Fruit fly (Drosophila melanogaster): Measurements from ENCODE around the gene CG1503.
A peak's percentile ranks its signal among the peaks of the same experiment; 100 is the strongest.

CG1503 gene

dm6 chrX:21124176-21124575 lies 18.0 kb upstream of the CG1503 start (continued):
- no peak for TF ChIP-seq h (optimal IDR thresholded peaks at IDR 0.05)
- peak; percentile 41 for TF ChIP-seq CG3407 (GFP tag; optimal IDR thresholded peaks at IDR 0.05)
- TF ChIP-seq CG3281 (GFP tag; optimal IDR thresholded peaks at IDR 0.05), result peak; percentile 66
- TF ChIP-seq CG16815 (GFP tag; optimal IDR thresholded peaks at IDR 0.05), result peak; percentile 40
- no peak for TF ChIP-seq CG6683 (GFP tag; optimal IDR thresholded peaks at IDR 0.05)
- peak; percentile 70 for TF ChIP-seq CG9727 (GFP tag; optimal IDR thresholded peaks at IDR 0.05)
- TF ChIP-seq H2.0 (GFP tag; IDR thresholded peaks at IDR 0.05), result peak; percentile 68
- peak; percentile 39 for TF ChIP-seq CG1529 (GFP tag; optimal IDR thresholded peaks at IDR 0.05)
- TF ChIP-seq Scr (GFP tag; IDR thresholded peaks at IDR 0.05; ENCODE audit: partially characterized antibody), result no peak
- peak; percentile 30 for TF ChIP-seq CG2116 (GFP tag; optimal IDR thresholded peaks at IDR 0.05)
- TF ChIP-seq CHES-1-like (GFP tag; optimal IDR thresholded peaks at IDR 0.05), result no peak
- peak; percentile 73 for TF ChIP-seq Ptx1 (GFP tag; IDR thresholded peaks at IDR 0.05)
- TF ChIP-seq odd (GFP tag; optimal IDR thresholded peaks at IDR 0.05), result peak; percentile 53
- peak; percentile 13 for TF ChIP-seq Hmx (GFP tag; optimal IDR thresholded peaks at IDR 0.05)
- peak; percentile 20 for TF ChIP-seq CG5245 (GFP tag; optimal IDR thresholded peaks at IDR 0.05)
- no peak for TF ChIP-seq chm (GFP tag; IDR thresholded peaks at IDR 0.05)
- TF ChIP-seq Xbp1 (GFP tag; optimal IDR thresholded peaks at IDR 0.05), result peak; percentile 73
- TF ChIP-seq CG12769 (tag; optimal IDR thresholded peaks at IDR 0.05), result peak; percentile 72
- TF ChIP-seq CG30403 (GFP tag; optimal IDR thresholded peaks at IDR 0.05), result peak; percentile 76
- TF ChIP-seq HLH4C (GFP tag; IDR thresholded peaks at IDR 0.05; ENCODE audit: partially characterized antibody), result no peak
- TF ChIP-seq inv (GFP tag; IDR thresholded peaks at IDR 0.05; ENCODE audit: partially characterized antibody), result no peak
- TF ChIP-seq gce (GFP tag; IDR thresholded peaks at IDR 0.05), result peak; percentile 51; the same call in 1 of the 3 replicates
- TF ChIP-seq wdn (GFP tag; IDR thresholded peaks at IDR 0.05), result peak; percentile 53; the same call in 1 of the 2 replicates
- TF ChIP-seq CG33213 (GFP tag; optimal IDR thresholded peaks at IDR 0.05), result no peak
- TF ChIP-seq jumu (GFP tag; optimal IDR thresholded peaks at IDR 0.05), result peak; percentile 26
- TF ChIP-seq wor (GFP tag; IDR thresholded peaks at IDR 0.05), result peak; percentile 65
- TF ChIP-seq Myb (GFP tag; optimal IDR thresholded peaks at IDR 0.05), result no peak
- TF ChIP-seq CG12299 (tag; optimal IDR thresholded peaks at IDR 0.05), result peak; percentile 43
- peak; percentile 81 for TF ChIP-seq CoRest (tag; optimal IDR thresholded peaks at IDR 0.05)
- TF ChIP-seq CG2889 (GFP tag; IDR thresholded peaks at IDR 0.05), result no peak
- no peak for TF ChIP-seq HmgD (GFP tag; optimal IDR thresholded peaks at IDR 0.05)
- TF ChIP-seq trem (tag; optimal IDR thresholded peaks at IDR 0.05), result peak; percentile 51
- TF ChIP-seq lilli (GFP tag; optimal IDR thresholded peaks at IDR 0.05), result peak; percentile 76
- no peak for TF ChIP-seq dm (GFP tag; optimal IDR thresholded peaks at IDR 0.05)
- peak; percentile 73; the same call in 1 of the 2 replicates for TF ChIP-seq Atf6 (GFP tag; IDR thresholded peaks at IDR 0.05)
- TF ChIP-seq CG1647 (GFP tag; optimal IDR thresholded peaks at IDR 0.05), result peak; percentile 28
- no peak for TF ChIP-seq CG10543 (GFP tag; optimal IDR thresholded peaks at IDR 0.05)
- TF ChIP-seq amos (GFP tag; IDR thresholded peaks at IDR 0.05; ENCODE audit: partially characterized antibody), result no peak
- TF ChIP-seq BEAF-32 (GFP tag; optimal IDR thresholded peaks at IDR 0.05), result no peak
- TF ChIP-seq croc (GFP tag; conservative IDR thresholded peaks at IDR 0.05), result no peak; the same call in 2 of the 3 replicates
- no peak for TF ChIP-seq Dek (tag; optimal IDR thresholded peaks at IDR 0.05)
- TF ChIP-seq CG1602 (GFP tag; optimal IDR thresholded peaks at IDR 0.05), result peak; percentile 56
- peak; percentile 39; the same call in 1 of the 2 replicates for TF ChIP-seq CG14014 (GFP tag; IDR thresholded peaks at IDR 0.05)
- no peak for TF ChIP-seq Poxn (GFP tag; IDR thresholded peaks at IDR 0.05)
- peak; percentile 7 for TF ChIP-seq NK7.1 (GFP tag; optimal IDR thresholded peaks at IDR 0.05)
- no peak for TF ChIP-seq CG10565 (GFP tag; optimal IDR thresholded peaks at IDR 0.05)
- peak; percentile 55 for TF ChIP-seq CG12155 (GFP tag; optimal IDR thresholded peaks at IDR 0.05)
- no peak for TF ChIP-seq Gsc (GFP tag; IDR thresholded peaks at IDR 0.05)
- TF ChIP-seq gsb (GFP tag; IDR thresholded peaks at IDR 0.05), result 0 out of 2 replicates have a peak, but pooled peaks have one; percentile 34
- peak; percentile 77 for TF ChIP-seq row (GFP tag; IDR thresholded peaks at IDR 0.05)
- peak; percentile 69; the same call in 2 of the 3 replicates for TF ChIP-seq zfh1 (GFP tag; IDR thresholded peaks at IDR 0.05)
- TF ChIP-seq ci (GFP tag; IDR thresholded peaks at IDR 0.05), result peak; percentile 81
